5 fruit fly cellular contexts compared by ENCODE assay signal in genomic region chr3L:20405971-20406948, dm6.
TF ChIP-seq lines count a peak whose summit lies in the region.

No protein-coding gene starts in this region.

- peak; percentile 55 for TF ChIP-seq CTCF in whole organism, embryonic (GFP tag; optimal IDR thresholded peaks at IDR 0.05; lab: Kevin White, UChicago)

TF ChIP-seq in whole organism, adult, 20 proteins besides CTCF, POLR2A, EP300 and RAD21:
- TF ChIP-seq kay (GFP tag; lab: Kevin White, UChicago; ENCODE audit: borderline replicate concordance) (peak; percentile 14), Hr96 (GFP tag; optimal IDR thresholded peaks at IDR 0.05; lab: Kevin White, UChicago) (no peak), CG11617 (GFP tag; optimal IDR thresholded peaks at IDR 0.05; lab: Kevin White, UChicago) (peak; percentile 12), pad (GFP tag; optimal IDR thresholded peaks at IDR 0.05; lab: Kevin White, UChicago) (no peak), CG33017 (tag; optimal IDR thresholded peaks at IDR 0.05; lab: Kevin White, UChicago) (peak; percentile 26), toe (GFP tag; optimal IDR thresholded peaks at IDR 0.05; lab: Kevin White, UChicago) (no peak), CG7101 (tag; optimal IDR thresholded peaks at IDR 0.05; lab: Kevin White, UChicago) (peak; percentile 12), ovo (GFP tag; optimal IDR thresholded peaks at IDR 0.05; lab: Kevin White, UChicago) (no peak), bab1 (GFP tag; optimal IDR thresholded peaks at IDR 0.05; lab: Kevin White, UChicago) (no peak), cnc (optimal IDR thresholded peaks at IDR 0.05; lab: Kevin White, UChicago) (no peak), CG7045 (GFP tag; optimal IDR thresholded peaks at IDR 0.05; lab: Kevin White, UChicago) (no peak), CG12768 (GFP tag; optimal IDR thresholded peaks at IDR 0.05; lab: Kevin White, UChicago) (no peak)
TF ChIP-seq in whole organism, adult: peak in this region for 4.

TF ChIP-seq in whole organism, embryonic, 481 proteins besides CTCF, POLR2A, EP300 and RAD21 (continues in another document):
- TF ChIP-seq CG2678 (tag; optimal IDR thresholded peaks at IDR 0.05; lab: Kevin White, UChicago) (peak; percentile 49), CG2889 (GFP tag; IDR thresholded peaks at IDR 0.05; lab: Robert Waterston, UW) (no peak), CG1233 (GFP tag; optimal IDR thresholded peaks at IDR 0.05; lab: Kevin White, UChicago) (no peak), dm (GFP tag; optimal IDR thresholded peaks at IDR 0.05; lab: Kevin White, UChicago) (no peak), lov (optimal IDR thresholded peaks at IDR 0.05; lab: Kevin White, UChicago) (no peak), lov (GFP tag; IDR thresholded peaks at IDR 0.05; lab: Robert Waterston, UW) (no peak), repo (GFP tag; optimal IDR thresholded peaks at IDR 0.05; lab: Kevin White, UChicago) (no peak), tup (GFP tag; optimal IDR thresholded peaks at IDR 0.05; lab: Kevin White, UChicago) (no peak), tgo (GFP tag; IDR thresholded peaks at IDR 0.05; lab: Robert Waterston, UW) (no peak), CG6791 (GFP tag; IDR thresholded peaks at IDR 0.05; lab: Robert Waterston, UW; ENCODE audit: partially characterized antibody) (no peak), CG30403 (GFP tag; optimal IDR thresholded peaks at IDR 0.05; lab: Kevin White, UChicago) (no peak), wek (GFP tag; optimal IDR thresholded peaks at IDR 0.05; lab: Kevin White, UChicago) (peak; percentile 41), ci (GFP tag; IDR thresholded peaks at IDR 0.05; lab: Robert Waterston, UW) (peak; percentile 40; the same call in 1 of the 3 replicates), tin (GFP tag; optimal IDR thresholded peaks at IDR 0.05; lab: Kevin White, UChicago) (no peak), CG12391 (tag; optimal IDR thresholded peaks at IDR 0.05; lab: Kevin White, UChicago) (no peak), exex (tag; optimal IDR thresholded peaks at IDR 0.05; lab: Kevin White, UChicago) (peak; percentile 28), chn (GFP tag; optimal IDR thresholded peaks at IDR 0.05; lab: Kevin White, UChicago) (no peak), CG2116 (GFP tag; optimal IDR thresholded peaks at IDR 0.05; lab: Kevin White, UChicago) (no peak), croc (GFP tag; conservative IDR thresholded peaks at IDR 0.05; lab: Robert Waterston, UW) (no peak), wor (GFP tag; IDR thresholded peaks at IDR 0.05; lab: Robert Waterston, UW) (no peak), Sin3A (optimal IDR thresholded peaks at IDR 0.05; lab: Kevin White, UChicago) (no peak)

TF ChIP-seq in whole organism, prepupa, 60 proteins besides CTCF, POLR2A, EP300 and RAD21:
- TF ChIP-seq CG3032 (tag; optimal IDR thresholded peaks at IDR 0.05; lab: Kevin White, UChicago) = no peak
- no peak for TF ChIP-seq CG8632 (GFP tag; optimal IDR thresholded peaks at IDR 0.05; lab: Kevin White, UChicago)
- TF ChIP-seq fkh (GFP tag; optimal IDR thresholded peaks at IDR 0.05; lab: Kevin White, UChicago) = peak; percentile 97
- TF ChIP-seq svp (GFP tag; lab: Kevin White, UChicago) = peak; percentile 62
- no peak for TF ChIP-seq CG10631 (GFP tag; optimal IDR thresholded peaks at IDR 0.05; lab: Kevin White, UChicago)
- TF ChIP-seq cyc (GFP tag; optimal IDR thresholded peaks at IDR 0.05; lab: Kevin White, UChicago) = no peak
- no peak for TF ChIP-seq Hr4 (GFP tag; optimal IDR thresholded peaks at IDR 0.05; lab: Kevin White, UChicago)
- peak; percentile 55 for TF ChIP-seq Eip78C (GFP tag; lab: Kevin White, UChicago)
- TF ChIP-seq CG7368 (GFP tag; optimal IDR thresholded peaks at IDR 0.05; lab: Kevin White, UChicago) = no peak
- peak; percentile 34 for TF ChIP-seq Sox14 (GFP tag; optimal IDR thresholded peaks at IDR 0.05; lab: Kevin White, UChicago)
- peak; percentile 8 for TF ChIP-seq Met (GFP tag; optimal IDR thresholded peaks at IDR 0.05; lab: Kevin White, UChicago)
- TF ChIP-seq pdm3 (GFP tag; optimal IDR thresholded peaks at IDR 0.05; lab: Kevin White, UChicago) = no peak
- TF ChIP-seq salr (GFP tag; optimal IDR thresholded peaks at IDR 0.05; lab: Kevin White, UChicago) = no peak

TF ChIP-seq in whole organism, pupa, 21 proteins besides CTCF, POLR2A, EP300 and RAD21:
- TF ChIP-seq CG32121 (GFP tag; IDR thresholded peaks at IDR 0.05; lab: Robert Waterston, UW) (no peak), CG4496 (GFP tag; IDR thresholded peaks at IDR 0.05; lab: Robert Waterston, UW) (0 out of 3 replicates have a peak, but pooled peaks have one; percentile 15)

TF ChIP-seq in whole organism, wandering third instar larva, 38 proteins besides CTCF, POLR2A, EP300 and RAD21:
- TF ChIP-seq Sp1 (GFP tag; optimal IDR thresholded peaks at IDR 0.05; lab: Kevin White, UChicago) (peak; percentile 14), N (GFP tag; optimal IDR thresholded peaks at IDR 0.05; lab: Kevin White, UChicago) (peak; percentile 64), Dif (GFP tag; optimal IDR thresholded peaks at IDR 0.05; lab: Kevin White, UChicago; ENCODE audit: partially characterized antibody) (no peak), Myc (optimal IDR thresholded peaks at IDR 0.05; lab: Kevin White, UChicago) (peak; percentile 66)
